Fruit fly (Drosophila melanogaster): Measurements from ENCODE around the gene CG4880.

dm6 chrX:16871808-16872207 is 14.8 kb upstream of the CG4880 start:
- TF ChIP-seq psq (optimal IDR thresholded peaks at IDR 0.05), result no peak
- no peak for TF ChIP-seq Myc (optimal IDR thresholded peaks at IDR 0.05)
- TF ChIP-seq h (optimal IDR thresholded peaks at IDR 0.05), result no peak
- TF ChIP-seq Sin3A (optimal IDR thresholded peaks at IDR 0.05), result no peak

Data from Kc167 (cell line).